Worm (Caenorhabditis elegans) whole organism, L1 larva: ENCODE data around the gene F36H9.4.
A peak's percentile ranks its signal among the peaks of the same experiment; 100 is the strongest.

Source experiments
- C04F5.9 ChIP-seq: sonication (generic microtip); optimal IDR thresholded peaks from 2 replicates; lab custom pipeline; 2016; ENCODE audit warnings: missing genetic modification characterization, missing compliant biosample characterization
- C16A3.4 ChIP-seq: fragments of 150-350 bp; optimal IDR thresholded peaks from 2 replicates; lab custom pipeline; 2014; ENCODE audit warnings: missing biosample characterization, missing genetic modification characterization
- F16B12.6 ChIP-seq: fragments of 150-350 bp; optimal IDR thresholded peaks from 2 replicates; lab custom pipeline; 2014; ENCODE audit warnings: missing biosample characterization, missing genetic modification characterization
- aly-2 ChIP-seq: fragments of 150-350 bp; optimal IDR thresholded peaks from 2 replicates; lab custom pipeline; 2014; ENCODE audit warnings: missing biosample characterization, missing genetic modification characterization
- blmp-1 ChIP-seq: fragments of 150-350 bp; optimal IDR thresholded peaks from 2 replicates; lab custom pipeline; 2014; ENCODE audit warnings: missing biosample characterization, missing genetic modification characterization
- ceh-63 ChIP-seq: fragments of 200-800 bp; sonication (Bioruptor generic); optimal IDR thresholded peaks from 2 replicates; lab custom pipeline; 2018; ENCODE audit warnings: mild to moderate bottlenecking, missing genetic modification characterization, missing compliant biosample characterization
- ceh-82 ChIP-seq, 3 experiments: fragments of 150-350 bp in 1 of 3; sonication (generic microtip) in 2 of 3; optimal IDR thresholded peaks; 2 replicates each; lab custom pipeline; 2014 to 2017; ENCODE audit warnings: missing biosample characterization in 3 of 3, missing genetic modification characterization in 3 of 3
- ces-1 ChIP-seq: fragments of 150-350 bp; optimal IDR thresholded peaks from 2 replicates; lab custom pipeline; 2014; ENCODE audit warnings: missing biosample characterization, missing genetic modification reagents, missing genetic modification characterization
- dpl-1 ChIP-seq, 3 experiments: fragments of 150-350 bp in 2 of 3; sonication (generic microtip) in 1 of 3; optimal IDR thresholded peaks; 2 replicates each; lab custom pipeline; 2014 to 2017; ENCODE audit warnings: missing biosample characterization in 3 of 3, missing genetic modification characterization in 3 of 3, missing genetic modification reagents in 3 of 3
- dsc-1 ChIP-seq: sonication (generic microtip); optimal IDR thresholded peaks from 2 replicates; lab custom pipeline; 2016; ENCODE audit warnings: mild to moderate bottlenecking, missing genetic modification characterization, missing compliant biosample characterization
- efl-1 ChIP-seq, 4 experiments: fragments of 150-350 bp; optimal IDR thresholded peaks in 3 of 4; peaks in 1 of 4; 1 replicate in 1 of 4; 2 replicates in 3 of 4; lab custom pipeline; 2014; ENCODE audit warnings: missing biosample characterization in 2 of 4, missing genetic modification characterization in 2 of 4, missing genetic modification reagents in 2 of 4
- elt-2 ChIP-seq: sonication (generic microtip); optimal IDR thresholded peaks from 2 replicates; lab custom pipeline; 2016; ENCODE audit warnings: missing genetic modification characterization, mild to moderate bottlenecking, inconsistent platforms, missing compliant biosample characterization, missing genetic modification reagents
- elt-3 ChIP-seq, 6 experiments: fragments of 150-350 bp in 1 of 6; sonication (generic microtip); optimal IDR thresholded peaks; 2 replicates each; lab custom pipeline; 2017 to 2018; ENCODE audit warnings: missing biosample characterization in 6 of 6, missing genetic modification characterization in 6 of 6, inconsistent platforms in 1 of 6
- fkh-8 ChIP-seq: sonication (generic microtip); optimal IDR thresholded peaks from 2 replicates; lab custom pipeline; 2016; ENCODE audit warnings: mild to moderate bottlenecking, missing genetic modification characterization, missing compliant biosample characterization
- fos-1 ChIP-seq: fragments of 150-350 bp; optimal IDR thresholded peaks from 2 replicates; lab custom pipeline; 2014; ENCODE audit warnings: missing biosample characterization, missing genetic modification characterization
- hlh-17 ChIP-seq: fragments of 200-800 bp; sonication (Bioruptor generic); optimal IDR thresholded peaks from 2 replicates; lab custom pipeline; 2018; ENCODE audit warnings: missing genetic modification characterization, mild to moderate bottlenecking, missing compliant biosample characterization, moderate library complexity, borderline replicate concordance
- hpl-2 ChIP-seq: fragments of 150-350 bp; optimal IDR thresholded peaks from 2 replicates; lab custom pipeline; 2014; ENCODE audit warnings: missing biosample characterization, missing genetic modification reagents, missing genetic modification characterization
- irx-1 ChIP-seq: sonication (generic microtip); optimal IDR thresholded peaks from 2 replicates; lab custom pipeline; 2016; ENCODE audit warnings: missing genetic modification characterization, missing compliant biosample characterization
- isw-1 ChIP-seq: fragments of 200-800 bp; sonication (Bioruptor generic); IDR thresholded peaks from 2 replicates; pipeline ENCODE4 v1.3.6; 2022; ENCODE audit warnings: missing genetic modification characterization, missing compliant biosample characterization
- jun-1 ChIP-seq: fragments of 150-350 bp; optimal IDR thresholded peaks from 2 replicates; lab custom pipeline; 2014; ENCODE audit warnings: missing biosample characterization, missing genetic modification reagents, missing genetic modification characterization
- lin-35 ChIP-seq, 2 experiments: fragments of 150-350 bp; optimal IDR thresholded peaks; 2 replicates each; lab custom pipeline; 2014; ENCODE audit warnings: missing biosample characterization in 2 of 2, missing genetic modification characterization in 2 of 2, missing genetic modification reagents in 2 of 2
- lir-3 ChIP-seq: sonication (generic microtip); optimal IDR thresholded peaks from 2 replicates; lab custom pipeline; 2016; ENCODE audit warnings: mild to moderate bottlenecking, missing genetic modification characterization, moderate library complexity, missing compliant biosample characterization; ENCODE audit not compliant: poor library complexity
- lsy-2 ChIP-seq, 2 experiments: fragments of 150-350 bp; optimal IDR thresholded peaks; 2 replicates each; lab custom pipeline; 2014; ENCODE audit warnings: missing biosample characterization in 2 of 2, missing genetic modification characterization in 2 of 2
- mep-1 ChIP-seq: fragments of 150-350 bp; optimal IDR thresholded peaks from 2 replicates; lab custom pipeline; 2014; ENCODE audit warnings: missing biosample characterization, missing genetic modification characterization
- nhr-11 ChIP-seq: fragments of 150-350 bp; optimal IDR thresholded peaks from 2 replicates; lab custom pipeline; 2014; ENCODE audit warnings: missing biosample characterization, missing genetic modification characterization
- nhr-12 ChIP-seq: sonication (generic microtip); optimal IDR thresholded peaks from 2 replicates; lab custom pipeline; 2017; ENCODE audit warnings: missing biosample characterization, missing genetic modification characterization
- nhr-19 ChIP-seq: fragments of 200-800 bp; sonication (Bioruptor generic); conservative IDR thresholded peaks from 2 replicates; pipeline ENCODE4 v1.3.6; 2022; ENCODE audit warnings: missing genetic modification characterization, missing compliant biosample characterization
- nhr-20 ChIP-seq: sonication (generic microtip); optimal IDR thresholded peaks from 2 replicates; lab custom pipeline; 2016; ENCODE audit warnings: mild to moderate bottlenecking, missing genetic modification characterization, missing compliant biosample characterization
- nhr-237 ChIP-seq: fragments of 150-350 bp; optimal IDR thresholded peaks from 2 replicates; lab custom pipeline; 2014; ENCODE audit warnings: missing biosample characterization, missing genetic modification characterization
- nhr-28 ChIP-seq: fragments of 150-350 bp; optimal IDR thresholded peaks from 2 replicates; lab custom pipeline; 2014; ENCODE audit warnings: missing biosample characterization, missing genetic modification characterization
- nhr-47 ChIP-seq: sonication (generic microtip); optimal IDR thresholded peaks from 2 replicates; lab custom pipeline; 2016; ENCODE audit warnings: mild to moderate bottlenecking, missing genetic modification characterization, moderate library complexity, missing compliant biosample characterization
- nhr-76 ChIP-seq: sonication (generic microtip); optimal IDR thresholded peaks from 2 replicates; lab custom pipeline; 2017; ENCODE audit warnings: missing biosample characterization, missing genetic modification characterization
- nhr-77 ChIP-seq: fragments of 150-350 bp; optimal IDR thresholded peaks from 2 replicates; lab custom pipeline; 2014; ENCODE audit warnings: missing biosample characterization, missing genetic modification characterization
- nhr-84 ChIP-seq: sonication (generic microtip); optimal IDR thresholded peaks from 2 replicates; lab custom pipeline; 2017; ENCODE audit warnings: missing biosample characterization, missing genetic modification characterization
- nhr-85 ChIP-seq: sonication (generic microtip); peaks from one replicate; lab custom pipeline; 2016; ENCODE audit warnings: missing genetic modification characterization, inconsistent platforms, missing compliant biosample characterization
- nhr-90 ChIP-seq: sonication (generic microtip); optimal IDR thresholded peaks from 2 replicates; lab custom pipeline; 2016; ENCODE audit warnings: mild to moderate bottlenecking, missing genetic modification characterization, missing compliant biosample characterization; ENCODE audit not compliant: poor library complexity
- pqm-1 ChIP-seq: sonication (generic microtip); optimal IDR thresholded peaks from 3 replicates; lab custom pipeline; 2017; ENCODE audit warnings: missing biosample characterization, missing genetic modification characterization
- rnt-1 ChIP-seq: sonication (generic microtip); optimal IDR thresholded peaks from 2 replicates; lab custom pipeline; 2016; ENCODE audit warnings: mild to moderate bottlenecking, missing genetic modification characterization, moderate library complexity, missing compliant biosample characterization
- snpc-4 ChIP-seq: fragments of 150-350 bp; optimal IDR thresholded peaks from 2 replicates; lab custom pipeline; 2014; ENCODE audit warnings: missing biosample characterization, missing genetic modification characterization
- snu-23 ChIP-seq: sonication (generic microtip); optimal IDR thresholded peaks from 2 replicates; lab custom pipeline; 2016; ENCODE audit warnings: missing genetic modification characterization, missing compliant biosample characterization
- sox-4 ChIP-seq: sonication (generic microtip); optimal IDR thresholded peaks from 2 replicates; lab custom pipeline; 2016; ENCODE audit warnings: missing genetic modification characterization, missing compliant biosample characterization
- sptf-1 ChIP-seq: fragments of 150-350 bp; optimal IDR thresholded peaks from 2 replicates; lab custom pipeline; 2014; ENCODE audit warnings: missing biosample characterization, missing genetic modification characterization
- swsn-7 ChIP-seq: sonication (generic microtip); optimal IDR thresholded peaks from 2 replicates; lab custom pipeline; 2016; ENCODE audit warnings: missing genetic modification characterization, missing compliant biosample characterization
- tbx-2 ChIP-seq: sonication (generic microtip); optimal IDR thresholded peaks from 2 replicates; lab custom pipeline; 2016; ENCODE audit warnings: missing genetic modification characterization, missing compliant biosample characterization
- unc-130 ChIP-seq: fragments of 150-350 bp; optimal IDR thresholded peaks from 2 replicates; lab custom pipeline; 2017; ENCODE audit warnings: missing biosample characterization, missing genetic modification characterization, inconsistent platforms
- unc-62 ChIP-seq: fragments of 150-350 bp; optimal IDR thresholded peaks from 2 replicates; lab custom pipeline; 2014; ENCODE audit warnings: missing biosample characterization, missing genetic modification reagents, missing genetic modification characterization
- vab-15 ChIP-seq: sonication (generic microtip); optimal IDR thresholded peaks from 2 replicates; lab custom pipeline; 2017; ENCODE audit warnings: missing genotype, mild to moderate bottlenecking, missing genetic modification characterization, missing compliant biosample characterization
- xbp-1 ChIP-seq: sonication (generic microtip); optimal IDR thresholded peaks from 2 replicates; lab custom pipeline; 2016; ENCODE audit warnings: missing genetic modification characterization, missing compliant biosample characterization
- ztf-11 ChIP-seq, 2 experiments: sonication (generic microtip); optimal IDR thresholded peaks; 2 replicates each; lab custom pipeline; 2016 to 2017; ENCODE audit warnings: missing genetic modification characterization in 2 of 2, missing biosample characterization in 1 of 2, missing compliant biosample characterization in 1 of 2

The F36H9.4 gene

DNA sequence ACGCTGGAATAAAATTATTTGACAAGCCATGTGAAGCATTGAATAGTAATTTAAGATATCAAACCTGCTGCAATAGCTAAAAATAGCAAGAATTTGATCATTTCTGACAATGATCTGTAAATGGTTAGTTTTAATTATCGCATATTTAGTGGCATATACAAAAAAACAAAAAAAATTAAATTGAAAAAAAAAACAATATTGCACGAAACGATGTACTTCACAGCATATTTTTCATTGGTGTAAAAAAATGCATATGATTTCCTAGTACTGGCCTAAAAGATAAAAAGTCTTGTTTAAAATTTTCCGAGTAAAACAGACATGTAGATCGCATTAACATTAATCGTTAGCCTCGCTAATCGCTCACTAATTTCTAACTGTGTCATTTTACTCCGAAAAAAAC is 30.0 kb downstream of the F36H9.4 start, which contains the start of gene ZK697.8:
Gene ZK697.8 (minus strand): TSS at position 101 of the 400 bp plus-strand sequence.
- no peak for TF ChIP-seq vab-15 (tag; lab: Kevin White, UChicago)
- TF ChIP-seq C04F5.9 (tag; lab: Kevin White, UChicago): no peak
- TF ChIP-seq sptf-1 (tag; lab: Kevin White, UChicago): no peak
- TF ChIP-seq snu-23 (GFP tag; lab: Kevin White, UChicago): no peak
- TF ChIP-seq sox-4: no peak
- TF ChIP-seq lin-35 (GFP tag; optimal IDR thresholded peaks at IDR 0.05; lab: Kevin White, UChicago): no peak
- no peak for TF ChIP-seq ztf-11 (tag; optimal IDR thresholded peaks at IDR 0.05; lab: Kevin White, UChicago)
- TF ChIP-seq nhr-90 (tag; lab: Kevin White, UChicago): no peak
- no peak for TF ChIP-seq ces-1 (GFP tag; lab: Kevin White, UChicago)
- TF ChIP-seq nhr-11: no peak
- no peak for TF ChIP-seq elt-2 (tag; lab: Kevin White, UChicago)
- TF ChIP-seq unc-62 (GFP tag; lab: Kevin White, UChicago): no peak
- no peak for TF ChIP-seq swsn-7
- TF ChIP-seq nhr-85 (tag; lab: Kevin White, UChicago): no peak
- no peak for TF ChIP-seq hlh-17 (GFP tag; lab: Kevin White, UChicago)
- no peak for TF ChIP-seq mep-1 (tag; lab: Kevin White, UChicago)
- no peak for TF ChIP-seq isw-1 (GFP tag; lab: Robert Waterston, UW)
- TF ChIP-seq nhr-84: no peak

DNA sequence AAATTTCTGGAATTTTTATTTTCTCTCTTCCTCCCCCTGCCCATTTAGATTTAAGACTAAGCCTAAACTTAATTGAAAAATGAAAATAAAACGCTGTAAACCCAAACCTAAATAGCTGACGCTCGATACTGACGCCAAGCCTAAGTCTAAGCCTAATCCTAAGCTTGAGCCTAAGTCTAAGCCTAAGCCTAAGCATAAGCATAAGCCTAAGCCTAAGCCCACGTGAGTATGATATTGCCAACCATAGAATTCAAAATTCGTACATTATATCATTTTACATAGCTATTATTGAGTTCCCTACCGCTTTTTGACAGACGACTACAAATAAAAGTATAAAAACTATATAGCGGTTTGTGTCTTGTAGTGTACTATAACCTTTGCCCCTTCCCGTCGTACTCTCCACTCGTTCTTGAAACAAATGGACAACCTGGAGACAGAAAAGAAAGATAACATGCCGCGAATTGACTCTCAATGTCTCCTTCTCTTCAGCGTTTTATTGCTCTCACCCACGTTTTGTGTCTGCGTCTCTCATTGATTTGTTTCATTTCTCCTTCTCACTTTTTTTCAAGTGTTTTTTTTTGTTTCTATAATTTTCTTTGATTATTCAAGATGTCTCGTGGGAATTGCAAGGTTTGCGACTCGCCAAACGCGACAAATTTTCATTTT is 35.7 kb downstream of the F36H9.4 start, which contains the start of gene nhr-256:
Gene nhr-256 (plus strand): TSS at position 567 of the 666 bp plus-strand sequence.
- TF ChIP-seq nhr-12 (tag; lab: Kevin White, UChicago): peak; percentile 29
- no peak for TF ChIP-seq ceh-63
- peak; percentile 72 to 82 for TF ChIP-seq efl-1 (optimal IDR thresholded peaks at IDR 0.05; lab: Kevin White, UChicago)
- peak; percentile 43 to 64 for TF ChIP-seq efl-1 (GFP tag; optimal IDR thresholded peaks at IDR 0.05 in 1 of 2; lab: Kevin White, UChicago)
- peak; percentile 44 to 80 for TF ChIP-seq lin-35 (GFP tag; optimal IDR thresholded peaks at IDR 0.05; lab: Kevin White, UChicago)
- peak; percentile 62 for TF ChIP-seq nhr-47 (tag; lab: Kevin White, UChicago)
- peak; percentile 50 to 75 for TF ChIP-seq lsy-2 (tag; optimal IDR thresholded peaks at IDR 0.05; lab: Kevin White, UChicago)
- peak; percentile 84 for TF ChIP-seq nhr-85 (tag; lab: Kevin White, UChicago)
- peak in 3 of 6 experiments; percentile 22 to 57 (median 56) for TF ChIP-seq elt-3 (tag; optimal IDR thresholded peaks at IDR 0.05; lab: Kevin White, UChicago)
- peak; percentile 54 for TF ChIP-seq swsn-7
- TF ChIP-seq C04F5.9 (tag; lab: Kevin White, UChicago): no peak
- no peak for TF ChIP-seq jun-1 (tag; lab: Kevin White, UChicago)
- no peak for TF ChIP-seq unc-130 (tag; lab: Kevin White, UChicago)
- peak; percentile 38 for TF ChIP-seq fos-1 (tag; lab: Kevin White, UChicago)
- peak; percentile 43 for TF ChIP-seq C16A3.4
- TF ChIP-seq pqm-1 (tag; lab: Kevin White, UChicago): no peak
- peak; percentile 50 for TF ChIP-seq fkh-8
- peak; percentile 61 for TF ChIP-seq mep-1 (tag; lab: Kevin White, UChicago)
- TF ChIP-seq nhr-77 (tag; lab: Kevin White, UChicago): peak; percentile 67
- TF ChIP-seq nhr-28 (tag; lab: Kevin White, UChicago): peak; percentile 50
- TF ChIP-seq ceh-82 (tag; optimal IDR thresholded peaks at IDR 0.05; lab: Kevin White, UChicago): peak; percentile 2 to 34 (median 13)
- TF ChIP-seq lir-3 (tag; lab: Kevin White, UChicago): peak; percentile 32
- peak; percentile 60 for TF ChIP-seq rnt-1 (tag; lab: Kevin White, UChicago)
- TF ChIP-seq dsc-1 (tag; lab: Kevin White, UChicago): peak; percentile 40
- peak; percentile 52 for TF ChIP-seq snpc-4 (tag; lab: Kevin White, UChicago)
- peak; percentile 84 for TF ChIP-seq nhr-20 (tag; lab: Kevin White, UChicago)
- peak; percentile 67 for TF ChIP-seq tbx-2
- TF ChIP-seq blmp-1 (tag; lab: Kevin White, UChicago): peak; percentile 92
- TF ChIP-seq nhr-237 (tag; lab: Kevin White, UChicago): peak; percentile 49
- no peak for TF ChIP-seq F16B12.6 (tag; lab: Kevin White, UChicago)
- peak; percentile 33 for TF ChIP-seq irx-1 (tag; lab: Kevin White, UChicago)
- peak; percentile 27 for TF ChIP-seq xbp-1 (tag; lab: Kevin White, UChicago)
- peak; percentile 72 for TF ChIP-seq nhr-19 (GFP tag; lab: Robert Waterston, UW)
- peak; percentile 68 for TF ChIP-seq nhr-90 (tag; lab: Kevin White, UChicago)
- no peak for TF ChIP-seq aly-2 (tag; lab: Kevin White, UChicago)
- peak; percentile 35 for TF ChIP-seq nhr-11
- TF ChIP-seq unc-62 (GFP tag; lab: Kevin White, UChicago): no peak
- TF ChIP-seq hpl-2 (GFP tag; lab: Kevin White, UChicago): peak; percentile 4
- TF ChIP-seq dpl-1 (GFP tag; optimal IDR thresholded peaks at IDR 0.05; lab: Kevin White, UChicago): peak; percentile 40 to 55 (median 48)
- no peak for TF ChIP-seq nhr-76 (tag; lab: Kevin White, UChicago)
- no peak for TF ChIP-seq sox-4
